Worm (Caenorhabditis elegans) whole organism, young adult: ENCODE measurements around the gene ech-2.

Source experiments
- B0019.2 ChIP-seq: fragments of 200-800 bp; sonication (Bioruptor generic); conservative IDR thresholded peaks from 2 replicates; pipeline ENCODE4 v1.3.6; 2022; ENCODE audit warnings: missing genetic modification reagents, missing genetic modification characterization, missing compliant biosample characterization
- B0261.1 ChIP-seq: sonication (generic microtip); optimal IDR thresholded peaks from 2 replicates; lab custom pipeline; 2016; ENCODE audit warnings: mild to moderate bottlenecking, missing genetic modification characterization, moderate library complexity, missing compliant biosample characterization
- C06A6.2 ChIP-seq: fragments of 200-800 bp; sonication (Bioruptor generic); conservative IDR thresholded peaks from 2 replicates; pipeline ENCODE4 v1.3.6; 2022; ENCODE audit warnings: missing genetic modification characterization, missing compliant biosample characterization
- F37B4.10 ChIP-seq: fragments of 200-800 bp; sonication (Bioruptor generic); IDR thresholded peaks from 2 replicates; pipeline ENCODE4 v1.3.6; 2022; ENCODE audit warnings: missing genetic modification characterization, missing compliant biosample characterization
- K11D2.4 ChIP-seq: fragments of 200-800 bp; sonication (Bioruptor generic); IDR thresholded peaks from 2 replicates; pipeline ENCODE4 v1.3.6; 2022; ENCODE audit warnings: missing genetic modification reagents, missing genetic modification characterization, missing compliant biosample characterization
- T26A5.8 ChIP-seq: sonication (generic microtip); optimal IDR thresholded peaks from 2 replicates; lab custom pipeline; 2016; ENCODE audit warnings: missing genetic modification characterization, missing compliant biosample characterization
- Y53G8AR.9 ChIP-seq: fragments of 200-800 bp; sonication (Bioruptor generic); conservative IDR thresholded peaks from 2 replicates; pipeline ENCODE4 v1.3.6; 2022; ENCODE audit warnings: missing genetic modification reagents, missing genetic modification characterization, missing compliant biosample characterization
- Y56A3A.18 ChIP-seq: fragments of 200-800 bp; sonication (Bioruptor generic); IDR thresholded peaks from 2 replicates; pipeline ENCODE4 v1.3.6; 2022; ENCODE audit warnings: missing genetic modification reagents, missing genetic modification characterization, missing compliant biosample characterization
- Y79H2A.3 ChIP-seq: fragments of 200-800 bp; sonication (Bioruptor generic); conservative IDR thresholded peaks from 2 replicates; pipeline ENCODE4 v1.3.6; 2022; ENCODE audit warnings: missing genetic modification reagents, missing genetic modification characterization, missing compliant biosample characterization
- akir-1 ChIP-seq: fragments of 200-800 bp; sonication (Bioruptor generic); optimal IDR thresholded peaks from 2 replicates; lab custom pipeline; 2018; ENCODE audit warnings: mild to moderate bottlenecking, missing genetic modification characterization, moderate library complexity, missing compliant biosample characterization
- ama-1 ChIP-seq, 3 experiments: fragments of 150-350 bp in 1 of 3; sonication (generic microtip) in 2 of 3; optimal IDR thresholded peaks; 2 replicates each; lab custom pipeline; 2014 to 2018; ENCODE audit warnings: missing biosample characterization in 2 of 3, missing genetic modification characterization in 2 of 3, missing genetic modification reagents in 2 of 3
- attf-5 ChIP-seq: fragments of 200-800 bp; sonication (Bioruptor generic); optimal IDR thresholded peaks from 2 replicates; lab custom pipeline; 2018; ENCODE audit warnings: mild to moderate bottlenecking, missing genetic modification characterization, missing compliant biosample characterization
- attf-6 ChIP-seq: fragments of 200-800 bp; sonication (Bioruptor generic); IDR thresholded peaks from 2 replicates; pipeline ENCODE4 v1.3.6; 2022; ENCODE audit warnings: missing genetic modification reagents, missing genetic modification characterization, missing compliant biosample characterization
- bed-1 ChIP-seq: fragments of 200-800 bp; sonication (Bioruptor generic); IDR thresholded peaks from 2 replicates; pipeline ENCODE4 v1.3.6; 2022; ENCODE audit warnings: missing genetic modification reagents, missing genetic modification characterization, missing compliant biosample characterization
- ceh-27 ChIP-seq: fragments of 200-800 bp; sonication (Bioruptor generic); optimal IDR thresholded peaks from 2 replicates; lab custom pipeline; 2018; ENCODE audit warnings: mild to moderate bottlenecking, missing genetic modification characterization, moderate library complexity, missing compliant biosample characterization
- ceh-40 ChIP-seq: fragments of 200-800 bp; sonication (Bioruptor generic); IDR thresholded peaks from 2 replicates; pipeline ENCODE4 v1.3.6; 2022; ENCODE audit warnings: missing genetic modification characterization, missing compliant biosample characterization
- chd-7 ChIP-seq: sonication (generic microtip); optimal IDR thresholded peaks from 2 replicates; lab custom pipeline; 2016; ENCODE audit warnings: mild to moderate bottlenecking, missing genetic modification characterization, moderate library complexity, missing compliant biosample characterization
- dpff-1 ChIP-seq: sonication (generic microtip); optimal IDR thresholded peaks from 2 replicates; lab custom pipeline; 2017; ENCODE audit warnings: mild to moderate bottlenecking, missing genetic modification characterization, missing compliant biosample characterization
- egl-18 ChIP-seq: fragments of 200-800 bp; sonication (Bioruptor generic); IDR thresholded peaks from 2 replicates; pipeline ENCODE4 v1.3.6; 2022; ENCODE audit warnings: missing genetic modification reagents, missing genetic modification characterization, missing compliant biosample characterization
- fkh-3 ChIP-seq: sonication (generic microtip); optimal IDR thresholded peaks from 2 replicates; lab custom pipeline; 2016; ENCODE audit warnings: mild to moderate bottlenecking, missing genetic modification characterization, missing compliant biosample characterization
- hlh-12 ChIP-seq: sonication (generic microtip); optimal IDR thresholded peaks from 2 replicates; lab custom pipeline; 2016; ENCODE audit warnings: missing genetic modification characterization, missing compliant biosample characterization
- hrde-1 ChIP-seq: sonication (generic microtip); optimal IDR thresholded peaks from 2 replicates; lab custom pipeline; 2016; ENCODE audit warnings: missing genetic modification characterization, mild to moderate bottlenecking, missing compliant biosample characterization, moderate library complexity, missing genotype, missing genetic modification reagents, borderline replicate concordance
- let-526 ChIP-seq: fragments of 200-800 bp; sonication (Bioruptor generic); IDR thresholded peaks from 2 replicates; pipeline ENCODE4 v1.3.6; 2022; ENCODE audit warnings: missing genetic modification reagents, missing genetic modification characterization, missing compliant biosample characterization
- lin-35 ChIP-seq, 3 experiments: fragments of 150-350 bp in 2 of 3; sonication (generic microtip) in 1 of 3; optimal IDR thresholded peaks; 2 replicates each; lab custom pipeline; 2014 to 2018; ENCODE audit warnings: missing biosample characterization in 3 of 3, missing genetic modification characterization in 3 of 3, missing genetic modification reagents in 3 of 3
- lin-40 ChIP-seq: sonication (generic microtip); optimal IDR thresholded peaks from 2 replicates; lab custom pipeline; 2016; ENCODE audit warnings: missing genetic modification characterization, mild to moderate bottlenecking, missing compliant biosample characterization, missing genotype, missing genetic modification reagents
- lir-1 ChIP-seq: fragments of 200-800 bp; sonication (Bioruptor generic); conservative IDR thresholded peaks from 2 replicates; pipeline ENCODE4 v1.3.6; 2022; ENCODE audit warnings: missing genetic modification reagents, missing genetic modification characterization, missing compliant biosample characterization
- lsl-1 ChIP-seq: fragments of 200-800 bp; sonication (Bioruptor generic); optimal IDR thresholded peaks from 2 replicates; lab custom pipeline; 2018; ENCODE audit warnings: mild to moderate bottlenecking, missing genetic modification characterization, moderate library complexity, missing compliant biosample characterization
- lsy-27 ChIP-seq: sonication (generic microtip); optimal IDR thresholded peaks from 2 replicates; lab custom pipeline; 2017; ENCODE audit warnings: missing genetic modification characterization, mild to moderate bottlenecking, missing compliant biosample characterization, antibody characterized with exemption, missing genotype, borderline replicate concordance; ENCODE audit not compliant: insufficient read depth
- madf-3 ChIP-seq: fragments of 200-800 bp; sonication (Bioruptor generic); IDR thresholded peaks from 2 replicates; pipeline ENCODE4 v1.3.6; 2022; ENCODE audit warnings: missing genetic modification reagents, missing genetic modification characterization, missing compliant biosample characterization
- mes-4 ChIP-seq: sonication (generic microtip); optimal IDR thresholded peaks from 2 replicates; lab custom pipeline; 2016; ENCODE audit warnings: missing genotype, missing genetic modification characterization, missing compliant biosample characterization
- nhr-120 ChIP-seq: fragments of 200-800 bp; sonication (Bioruptor generic); IDR thresholded peaks from 2 replicates; pipeline ENCODE4 v1.3.6; 2022; ENCODE audit warnings: missing genetic modification characterization, missing compliant biosample characterization
- rcor-1 ChIP-seq: fragments of 200-800 bp; sonication (Bioruptor generic); IDR thresholded peaks from 2 replicates; pipeline ENCODE4 v1.3.6; 2022; ENCODE audit warnings: missing genetic modification reagents, missing genetic modification characterization, missing compliant biosample characterization
- snpc-1.3 ChIP-seq: sonication (generic microtip); optimal IDR thresholded peaks from 2 replicates; lab custom pipeline; 2017; ENCODE audit warnings: missing genetic modification characterization, mild to moderate bottlenecking, missing compliant biosample characterization, antibody characterized with exemption, moderate library complexity, missing genotype, missing genetic modification reagents; ENCODE audit not compliant: insufficient read depth
- tbp1 ChIP-seq: fragments of 200-800 bp; sonication (Bioruptor generic); optimal IDR thresholded peaks from 2 replicates; lab custom pipeline; 2018; ENCODE audit warnings: mild to moderate bottlenecking, missing genetic modification characterization, missing compliant biosample characterization
- tbx-9 ChIP-seq: sonication (generic microtip); optimal IDR thresholded peaks from 2 replicates; lab custom pipeline; 2016; ENCODE audit warnings: borderline replicate concordance, missing genetic modification characterization, inconsistent platforms, missing compliant biosample characterization
- ztf-25 ChIP-seq: fragments of 200-800 bp; sonication (Bioruptor generic); IDR thresholded peaks from 2 replicates; pipeline ENCODE4 v1.3.6; 2022; ENCODE audit warnings: missing genetic modification reagents, missing genetic modification characterization, missing compliant biosample characterization
- ztf-26 ChIP-seq: sonication (generic microtip); optimal IDR thresholded peaks from 2 replicates; lab custom pipeline; 2017; ENCODE audit warnings: missing genetic modification characterization, missing compliant biosample characterization
- ztf-3 ChIP-seq: fragments of 200-800 bp; sonication (Bioruptor generic); optimal IDR thresholded peaks from 2 replicates; lab custom pipeline; 2018; ENCODE audit warnings: mild to moderate bottlenecking, missing genetic modification characterization, missing compliant biosample characterization

The ech-2 gene

DNA sequence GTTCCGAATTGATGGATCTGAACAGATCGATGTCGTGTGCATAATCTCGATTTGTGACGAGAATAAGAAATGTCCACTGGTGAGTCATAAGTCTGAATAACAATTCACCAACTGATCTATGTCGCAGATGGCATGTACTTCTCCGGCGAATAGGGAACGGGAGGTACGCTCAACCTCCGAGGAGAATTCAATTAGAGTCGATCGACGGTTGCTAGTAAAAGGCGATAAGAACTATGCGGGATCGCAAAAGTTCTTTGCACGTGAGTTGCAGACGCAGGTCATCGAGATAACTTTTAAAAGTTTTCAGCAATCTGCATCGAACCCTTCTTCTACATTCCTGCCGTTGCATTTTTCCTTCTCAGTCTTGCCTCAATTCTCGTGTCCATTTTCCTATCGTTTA, 26.4 kb upstream of the ech-2 start:
- TF ChIP-seq K11D2.4 (GFP tag; lab: Robert Waterston, UW), result no peak
- no peak for TF ChIP-seq ceh-27 (GFP tag; lab: Kevin White, UChicago)
- no peak for TF ChIP-seq ama-1 (optimal IDR thresholded peaks at IDR 0.05; lab: Kevin White, UChicago)
- no peak for TF ChIP-seq ama-1 (GFP tag; optimal IDR thresholded peaks at IDR 0.05; lab: Kevin White, UChicago)
- no peak for TF ChIP-seq lsl-1 (GFP tag; lab: Kevin White, UChicago)
- no peak for TF ChIP-seq tbp1
- TF ChIP-seq B0019.2 (GFP tag; lab: Robert Waterston, UW), result no peak
- no peak for TF ChIP-seq lir-1 (GFP tag; lab: Robert Waterston, UW)
- no peak for TF ChIP-seq C06A6.2 (GFP tag; lab: Robert Waterston, UW)
- no peak for TF ChIP-seq egl-18 (GFP tag; lab: Robert Waterston, UW)
- TF ChIP-seq T26A5.8 (tag; lab: Kevin White, UChicago), result no peak
- TF ChIP-seq chd-7, result no peak
- no peak for TF ChIP-seq Y79H2A.3 (GFP tag; lab: Robert Waterston, UW)

DNA sequence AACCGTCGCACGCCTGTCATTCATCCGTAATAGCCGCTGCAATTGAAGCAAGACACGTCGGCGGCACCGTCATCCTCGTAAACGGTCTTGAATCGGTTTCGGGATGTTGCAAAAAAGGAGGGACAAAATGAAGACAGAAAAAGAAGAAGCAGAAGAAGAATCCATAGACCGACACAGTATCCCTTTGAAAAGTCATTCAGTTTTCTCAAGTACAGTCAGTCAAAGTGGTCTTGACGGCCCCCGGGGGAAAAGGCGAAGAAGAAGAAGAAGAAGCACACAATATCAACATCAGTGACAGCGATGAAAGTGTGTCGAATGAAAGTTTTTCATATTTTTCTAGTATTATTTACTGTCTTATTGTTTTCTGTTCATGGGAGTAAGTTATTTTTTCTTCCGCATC, 22.1 kb upstream of the ech-2 start, which contains the start of gene cutl-27:
Gene cutl-27, plus strand, starts transcription at position 301 of the 400 bp plus-strand sequence.
- TF ChIP-seq ztf-25 (GFP tag; lab: Robert Waterston, UW), result no peak
- TF ChIP-seq attf-5 (GFP tag; lab: Kevin White, UChicago), result no peak
- no peak for TF ChIP-seq lin-35 (GFP tag; optimal IDR thresholded peaks at IDR 0.05; lab: Kevin White, UChicago)

DNA sequence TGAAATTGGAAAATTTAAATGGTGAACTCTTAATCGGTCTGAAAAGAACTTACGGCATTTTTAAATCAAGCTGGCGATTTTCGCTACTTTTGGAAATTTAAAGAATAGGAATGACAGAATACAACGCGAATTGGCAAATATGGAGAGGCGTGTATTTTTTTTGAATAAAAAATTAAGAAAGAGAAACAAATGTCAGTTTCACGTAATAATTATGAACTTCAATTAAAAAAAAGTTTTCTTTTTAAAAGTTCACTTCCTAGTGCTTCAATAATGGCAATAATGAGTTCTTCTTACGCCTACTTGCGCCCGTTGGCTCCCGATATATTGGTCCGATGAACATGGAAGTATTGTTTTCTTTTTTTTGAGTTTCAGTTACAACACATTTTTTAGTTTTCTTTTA, 21.5 kb upstream of the ech-2 start, which contains the start of gene pph-2:
Gene pph-2, minus strand, starts transcription at position 101 of the 400 bp plus-strand sequence.
- TF ChIP-seq tbx-9 (tag; lab: Kevin White, UChicago) (no peak), akir-1 (GFP tag; lab: Kevin White, UChicago) (no peak), Y53G8AR.9 (no peak), let-526 (GFP tag; lab: Robert Waterston, UW) (no peak), ztf-26 (tag; lab: Kevin White, UChicago) (no peak), B0261.1 (no peak), lsl-1 (GFP tag; lab: Kevin White, UChicago) (no peak), hlh-12 (tag; lab: Kevin White, UChicago) (no peak), hrde-1 (tag; lab: Kevin White, UChicago) (no peak), ztf-3 (GFP tag; lab: Kevin White, UChicago) (no peak), bed-1 (GFP tag; lab: Robert Waterston, UW) (no peak), madf-3 (GFP tag; lab: Robert Waterston, UW) (no peak), fkh-3 (tag; lab: Kevin White, UChicago) (no peak), rcor-1 (GFP tag; lab: Robert Waterston, UW) (no peak), Y56A3A.18 (GFP tag; lab: Robert Waterston, UW) (no peak), lin-40 (tag; lab: Kevin White, UChicago) (no peak), ceh-40 (GFP tag; lab: Robert Waterston, UW) (no peak), lsy-27 (tag; lab: Kevin White, UChicago) (no peak), snpc-1.3 (tag; lab: Kevin White, UChicago) (no peak)
- TF ChIP-seq, all 124 proteins: peak for 0

DNA sequence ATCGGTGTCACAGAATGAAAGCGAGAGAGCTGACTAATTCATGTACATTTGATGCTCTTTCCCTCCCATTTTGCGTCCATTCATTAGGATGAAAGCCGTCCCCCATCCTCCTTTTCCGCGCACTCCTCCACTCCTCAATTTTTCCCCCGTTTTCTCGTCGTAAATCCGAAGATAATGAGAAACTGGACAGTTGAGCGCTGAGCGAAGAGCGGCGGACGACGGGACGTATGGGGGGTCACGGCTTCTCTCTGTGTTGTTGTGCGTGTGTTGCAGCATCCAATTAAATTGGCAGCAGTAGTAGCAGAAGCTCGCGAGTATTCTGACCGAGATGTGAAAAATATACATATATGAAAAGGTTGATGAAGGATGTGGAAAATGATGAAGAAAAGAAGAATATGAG, 15.7 kb upstream of the ech-2 start:
- TF ChIP-seq tbx-9 (tag; lab: Kevin White, UChicago), result no peak
- TF ChIP-seq attf-6 (GFP tag; lab: Robert Waterston, UW), result no peak
- no peak for TF ChIP-seq Y53G8AR.9
- no peak for TF ChIP-seq dpff-1 (tag; lab: Kevin White, UChicago)
- no peak for TF ChIP-seq nhr-120
- no peak for TF ChIP-seq F37B4.10 (GFP tag; lab: Robert Waterston, UW)
- no peak for TF ChIP-seq mes-4 (tag; lab: Kevin White, UChicago)
